Worm (Caenorhabditis elegans): ENCODE results near the gene T06D4.2.

The T06D4.2 gene

DNA sequence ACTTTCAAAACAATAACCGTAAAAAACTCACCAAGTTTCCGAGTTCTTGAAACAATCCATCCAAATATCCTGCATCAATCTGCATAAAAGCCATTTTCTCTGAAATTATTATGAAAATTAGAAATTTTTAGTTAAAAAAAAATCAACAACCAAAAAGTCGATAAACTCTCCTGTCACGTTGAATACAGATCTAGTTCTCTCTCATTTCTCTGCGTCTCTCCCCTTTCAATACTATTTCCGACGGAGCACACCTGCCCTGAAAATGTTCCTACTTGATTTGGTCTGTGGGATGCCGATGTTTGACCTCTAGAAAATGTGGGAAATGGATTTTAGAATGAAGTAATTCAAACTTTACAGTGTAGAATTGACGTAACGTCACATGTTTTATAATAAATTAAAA is 1.8 kb upstream of the T06D4.2 start, which contains the start of gene T06D4.6:
Gene T06D4.6 (minus strand): TSS at position 101 of the 400 bp plus-strand sequence.
- no peak for TF ChIP-seq unc-86 (tag; optimal IDR thresholded peaks at IDR 0.05)
- TF ChIP-seq nhr-11 (tag; optimal IDR thresholded peaks at IDR 0.05), result no peak
- no peak for TF ChIP-seq madf-2 (tag; optimal IDR thresholded peaks at IDR 0.05)
- TF ChIP-seq rnt-1 (tag; optimal IDR thresholded peaks at IDR 0.05), result no peak
- no peak for TF ChIP-seq pax-1 (tag; optimal IDR thresholded peaks at IDR 0.05)

DNA sequence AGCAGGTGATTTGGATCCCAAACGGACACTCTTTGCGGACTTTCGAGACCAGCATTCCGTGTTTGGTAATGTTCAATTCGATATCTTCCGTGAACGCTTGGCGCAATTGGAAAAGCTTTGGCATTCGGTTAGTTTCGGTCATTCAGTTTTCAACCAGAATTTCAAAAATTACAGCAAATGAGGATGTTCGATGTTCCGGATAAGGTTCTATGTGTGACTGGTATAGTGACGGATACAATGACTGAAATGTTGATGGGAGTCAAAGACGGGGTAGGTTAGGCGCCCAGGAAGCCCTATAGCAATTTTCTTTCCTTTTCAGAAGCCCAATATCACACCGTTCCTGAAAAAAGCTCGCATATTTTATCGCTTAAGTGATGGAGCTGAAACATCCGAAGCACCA is 2.6 kb downstream of the T06D4.2 start:
- TF ChIP-seq unc-55 (GFP tag; optimal IDR thresholded peaks at IDR 0.05) (no peak), nhr-11 (tag; optimal IDR thresholded peaks at IDR 0.05) (no peak), gmeb-2 (tag; optimal IDR thresholded peaks at IDR 0.05) (no peak), syd-9 (tag; optimal IDR thresholded peaks at IDR 0.05) (no peak), che-1 (tag; optimal IDR thresholded peaks at IDR 0.05) (no peak), K09A11.1 (tag; optimal IDR thresholded peaks at IDR 0.05; ENCODE audit: insufficient read depth) (no peak), odd-2 (tag; optimal IDR thresholded peaks at IDR 0.05) (no peak), dve-1 (tag; optimal IDR thresholded peaks at IDR 0.05) (no peak)

DNA sequence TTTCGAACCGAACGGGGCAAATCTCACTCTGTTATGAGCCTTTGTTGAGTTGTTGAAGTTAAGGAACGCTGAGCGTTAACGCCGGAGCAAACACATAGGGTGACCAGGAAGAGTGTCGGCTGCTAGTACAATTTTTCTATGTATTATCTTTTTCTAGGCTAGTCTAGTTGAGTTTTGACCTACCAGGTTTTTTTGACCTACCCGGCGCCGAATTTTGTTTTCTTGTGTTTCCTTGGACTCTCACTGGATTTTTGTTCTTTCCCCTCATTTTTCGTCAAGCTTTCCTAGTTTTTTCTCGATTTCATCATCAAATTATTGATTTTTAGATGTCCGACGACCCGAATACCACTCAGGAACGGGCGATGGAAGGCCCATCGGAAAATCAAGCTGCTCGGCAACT is 4.2 kb downstream of the T06D4.2 start, which contains the start of gene T06D4.1:
Gene T06D4.1 (plus strand): TSS at position 321 of the 400 bp plus-strand sequence.
- TF ChIP-seq C38D4.7 (GFP tag; optimal IDR thresholded peaks at IDR 0.05) (no peak), lim-6 (tag; optimal IDR thresholded peaks at IDR 0.05) (no peak), ztf-16 (tag; optimal IDR thresholded peaks at IDR 0.05) (no peak), ceh-24 (tag; optimal IDR thresholded peaks at IDR 0.05) (no peak), pat-9 (tag; optimal IDR thresholded peaks at IDR 0.05) (no peak)

DNA sequence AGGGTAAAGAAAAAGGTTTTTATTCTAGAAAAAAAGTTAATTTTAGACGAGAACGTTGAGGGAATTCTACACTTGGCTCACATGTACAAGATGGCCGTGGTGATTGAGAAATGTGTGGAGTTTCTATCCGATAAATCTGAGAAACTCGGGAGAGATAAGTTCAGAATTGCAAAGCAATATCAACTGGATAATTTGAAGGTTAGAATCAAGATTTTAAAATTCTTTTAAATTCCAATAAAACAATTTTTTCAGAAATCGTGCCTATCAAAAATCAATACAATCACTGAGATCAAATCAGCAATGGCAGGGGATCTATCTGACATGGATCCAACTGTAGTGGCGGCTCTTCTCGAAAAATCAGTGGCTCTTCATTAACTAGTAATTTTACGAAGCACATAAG is 7.4 kb downstream of the T06D4.2 start, which contains the start of gene Y49F6C.2:
Gene Y49F6C.2 (plus strand): TSS at position 301 of the 400 bp plus-strand sequence.
- TF ChIP-seq ceh-31 (tag; optimal IDR thresholded peaks at IDR 0.05) (no peak), pat-9 (tag; optimal IDR thresholded peaks at IDR 0.05) (no peak), F13H6.1 (tag; optimal IDR thresholded peaks at IDR 0.05) (no peak), dmd-4 (tag; optimal IDR thresholded peaks at IDR 0.05; ENCODE audit: borderline replicate concordance) (no peak), fkh-10 (GFP tag; optimal IDR thresholded peaks at IDR 0.05) (no peak), tbx-2 (tag; optimal IDR thresholded peaks at IDR 0.05) (no peak), ceh-14 (tag; optimal IDR thresholded peaks at IDR 0.05) (no peak), ama-1 (optimal IDR thresholded peaks at IDR 0.05) (no peak), nfya-1 (tag; optimal IDR thresholded peaks at IDR 0.05) (no peak)

DNA sequence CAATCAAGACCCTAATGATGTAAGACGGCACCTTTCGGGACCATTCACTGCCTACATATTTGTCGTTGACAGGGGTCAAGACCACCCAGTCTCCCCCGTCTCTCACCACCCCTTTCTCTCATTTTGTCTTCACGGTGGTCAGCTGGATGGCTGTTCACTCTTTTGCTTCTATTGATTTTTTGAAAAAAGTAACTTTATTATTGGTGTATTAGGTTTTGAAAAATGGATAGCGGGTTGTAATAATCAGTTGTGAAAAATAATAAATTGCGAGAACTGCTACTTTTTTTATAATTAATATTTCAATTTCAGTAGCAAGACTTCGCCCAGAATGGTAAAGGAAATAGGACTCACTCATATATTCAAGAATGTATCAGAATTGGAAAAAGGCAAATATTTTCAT is 8.9 kb downstream of the T06D4.2 start, which contains the start of gene bath-9:
Gene bath-9 (plus strand): TSS at position 301 of the 400 bp plus-strand sequence.
- no peak for TF ChIP-seq nhr-232 (tag; optimal IDR thresholded peaks at IDR 0.05)
- no peak for TF ChIP-seq hlh-6 (tag; optimal IDR thresholded peaks at IDR 0.05)
- TF ChIP-seq elt-4 (tag; optimal IDR thresholded peaks at IDR 0.05), result no peak
- no peak for TF ChIP-seq rnt-1 (tag; optimal IDR thresholded peaks at IDR 0.05)
- TF ChIP-seq odd-2 (tag; optimal IDR thresholded peaks at IDR 0.05), result no peak
- no peak for TF ChIP-seq ceh-48 (tag; optimal IDR thresholded peaks at IDR 0.05)
- TF ChIP-seq tbx-7 (tag; optimal IDR thresholded peaks at IDR 0.05), result no peak
- TF ChIP-seq ceh-24 (tag; optimal IDR thresholded peaks at IDR 0.05), result no peak
- TF ChIP-seq madf-2 (tag; optimal IDR thresholded peaks at IDR 0.05), result no peak
- no peak for TF ChIP-seq tbx-2 (tag; optimal IDR thresholded peaks at IDR 0.05)
- TF ChIP-seq pqm-1 (tag; optimal IDR thresholded peaks at IDR 0.05), result no peak
- no peak for TF ChIP-seq ceh-9 (tag; optimal IDR thresholded peaks at IDR 0.05)
- no peak for TF ChIP-seq sox-2 (GFP tag; IDR thresholded peaks at IDR 0.05)
- TF ChIP-seq ceh-34 (tag; optimal IDR thresholded peaks at IDR 0.05), result no peak
- TF ChIP-seq T23F11.4 (GFP tag; optimal IDR thresholded peaks at IDR 0.05), result no peak
- TF ChIP-seq gmeb-2 (tag; optimal IDR thresholded peaks at IDR 0.05), result no peak
- TF ChIP-seq unc-86 (tag; optimal IDR thresholded peaks at IDR 0.05), result no peak
- no peak for TF ChIP-seq pha-2 (tag; optimal IDR thresholded peaks at IDR 0.05)
- TF ChIP-seq eyg-1 (tag; optimal IDR thresholded peaks at IDR 0.05), result no peak
